Worm (Caenorhabditis elegans) whole organism, late embryonic: Measurements from ENCODE around the gene C41H7.2.

Experiments used
- C08G9.2 ChIP-seq: sonication (generic microtip); optimal IDR thresholded peaks from 2 replicates; lab custom pipeline; 2016; ENCODE audit warnings: mild to moderate bottlenecking, missing genetic modification characterization, moderate library complexity, missing compliant biosample characterization
- F13H6.1 ChIP-seq: sonication (generic microtip); optimal IDR thresholded peaks from 2 replicates; lab custom pipeline; 2016; ENCODE audit warnings: missing genetic modification characterization, missing compliant biosample characterization
- K02D7.2 ChIP-seq: sonication (generic microtip); optimal IDR thresholded peaks from 2 replicates; lab custom pipeline; 2017; ENCODE audit warnings: mild to moderate bottlenecking, missing genetic modification characterization, missing compliant biosample characterization
- T23F11.4 ChIP-seq: fragments of 200-800 bp; sonication (Bioruptor generic); optimal IDR thresholded peaks from 2 replicates; lab custom pipeline; 2018; ENCODE audit warnings: mild to moderate bottlenecking, missing genetic modification characterization, missing compliant biosample characterization
- Y22D7AL.16 ChIP-seq: sonication (generic microtip); optimal IDR thresholded peaks from 2 replicates; lab custom pipeline; 2016; ENCODE audit warnings: missing genetic modification characterization, missing compliant biosample characterization
- ahr-1 ChIP-seq: sonication (generic microtip); optimal IDR thresholded peaks from 2 replicates; lab custom pipeline; 2016; ENCODE audit warnings: missing genetic modification characterization, missing compliant biosample characterization
- ceh-14 ChIP-seq: sonication (generic microtip); optimal IDR thresholded peaks from 2 replicates; lab custom pipeline; 2016; ENCODE audit warnings: missing genotype, missing genetic modification characterization, missing compliant biosample characterization
- ceh-18 ChIP-seq: sonication (generic microtip); optimal IDR thresholded peaks from 2 replicates; lab custom pipeline; 2016; ENCODE audit warnings: missing genetic modification characterization, missing compliant biosample characterization
- ceh-19 ChIP-seq: fragments of 200-800 bp; sonication (Bioruptor generic); optimal IDR thresholded peaks from 2 replicates; lab custom pipeline; 2018; ENCODE audit warnings: mild to moderate bottlenecking, missing genetic modification characterization, missing compliant biosample characterization
- ceh-2 ChIP-seq: sonication (generic microtip); optimal IDR thresholded peaks from 2 replicates; lab custom pipeline; 2016; ENCODE audit warnings: missing genotype, missing genetic modification characterization, missing compliant biosample characterization
- ceh-22 ChIP-seq: sonication (generic microtip); optimal IDR thresholded peaks from 2 replicates; lab custom pipeline; 2017; ENCODE audit warnings: missing biosample characterization, missing genetic modification characterization
- ceh-24 ChIP-seq: sonication (generic microtip); optimal IDR thresholded peaks from 2 replicates; lab custom pipeline; 2016; ENCODE audit warnings: mild to moderate bottlenecking, missing genetic modification characterization, missing compliant biosample characterization
- ceh-30 ChIP-seq: fragments of 150-350 bp; optimal IDR thresholded peaks from 2 replicates; lab custom pipeline; 2014; ENCODE audit warnings: missing biosample characterization, missing genetic modification characterization
- ceh-31 ChIP-seq: sonication (generic microtip); optimal IDR thresholded peaks from 2 replicates; lab custom pipeline; 2016; ENCODE audit warnings: missing genetic modification characterization, missing compliant biosample characterization
- ceh-45 ChIP-seq: fragments of 200-800 bp; sonication (Bioruptor generic); IDR thresholded peaks from 2 replicates; pipeline ENCODE4 v1.3.6; 2022; ENCODE audit warnings: missing genetic modification reagents, missing genetic modification characterization, missing compliant biosample characterization
- dmd-4 ChIP-seq: sonication (generic microtip); optimal IDR thresholded peaks from 2 replicates; lab custom pipeline; 2016; ENCODE audit warnings: borderline replicate concordance, missing genetic modification characterization, missing compliant biosample characterization
- elt-2 ChIP-seq: sonication (generic microtip); optimal IDR thresholded peaks from 2 replicates; lab custom pipeline; 2016; ENCODE audit warnings: missing genetic modification reagents, missing genetic modification characterization, missing compliant biosample characterization
- elt-4 ChIP-seq: sonication (generic microtip); optimal IDR thresholded peaks from 2 replicates; lab custom pipeline; 2016; ENCODE audit warnings: missing genetic modification characterization, missing compliant biosample characterization
- ets-4 ChIP-seq: sonication (generic microtip); optimal IDR thresholded peaks from 2 replicates; lab custom pipeline; 2016; ENCODE audit warnings: missing genetic modification characterization, missing compliant biosample characterization
- eyg-1 ChIP-seq: sonication (generic microtip); optimal IDR thresholded peaks from 2 replicates; lab custom pipeline; 2016; ENCODE audit warnings: missing genotype, missing genetic modification characterization, missing compliant biosample characterization
- fax-1 ChIP-seq: sonication (generic microtip); optimal IDR thresholded peaks from 2 replicates; lab custom pipeline; 2016; ENCODE audit warnings: missing genotype, missing genetic modification characterization, missing compliant biosample characterization
- fkh-10 ChIP-seq: fragments of 150-350 bp; optimal IDR thresholded peaks from 2 replicates; lab custom pipeline; 2014; ENCODE audit warnings: missing biosample characterization, missing genetic modification reagents, missing genetic modification characterization
- hlh-15 ChIP-seq: sonication (generic microtip); optimal IDR thresholded peaks from 2 replicates; lab custom pipeline; 2016; ENCODE audit warnings: missing genetic modification characterization, missing compliant biosample characterization
- madf-2 ChIP-seq: sonication (generic microtip); optimal IDR thresholded peaks from 2 replicates; lab custom pipeline; 2017; ENCODE audit warnings: missing genetic modification characterization, missing compliant biosample characterization
- nfya-1 ChIP-seq: sonication (generic microtip); optimal IDR thresholded peaks from 2 replicates; lab custom pipeline; 2017; ENCODE audit warnings: missing genetic modification characterization, mild to moderate bottlenecking, missing compliant biosample characterization, antibody characterized with exemption, moderate library complexity
- odd-2 ChIP-seq: sonication (generic microtip); optimal IDR thresholded peaks from 2 replicates; lab custom pipeline; 2017; ENCODE audit warnings: antibody characterized with exemption, mild to moderate bottlenecking, missing genetic modification characterization, missing compliant biosample characterization
- pag-3 ChIP-seq: sonication (generic microtip); optimal IDR thresholded peaks from 2 replicates; lab custom pipeline; 2016; ENCODE audit warnings: missing compliant biosample characterization, missing genetic modification characterization, borderline replicate concordance
- pat-9 ChIP-seq: fragments of 200-800 bp; sonication (Bioruptor generic); optimal IDR thresholded peaks from 2 replicates; lab custom pipeline; 2018; ENCODE audit warnings: mild to moderate bottlenecking, missing genetic modification characterization, moderate library complexity, missing compliant biosample characterization
- pax-1 ChIP-seq: fragments of 150-350 bp; optimal IDR thresholded peaks from 2 replicates; lab custom pipeline; 2014; ENCODE audit warnings: missing biosample characterization, missing genetic modification characterization
- pqm-1 ChIP-seq: sonication (generic microtip); optimal IDR thresholded peaks from 2 replicates; lab custom pipeline; 2016; ENCODE audit warnings: missing genetic modification characterization, missing compliant biosample characterization
- rnt-1 ChIP-seq: sonication (generic microtip); optimal IDR thresholded peaks from 2 replicates; lab custom pipeline; 2016; ENCODE audit warnings: missing genetic modification characterization, missing compliant biosample characterization
- sdc-2 ChIP-seq: sonication (generic microtip); optimal IDR thresholded peaks from 2 replicates; lab custom pipeline; 2016; ENCODE audit warnings: missing genotype, missing genetic modification characterization, missing compliant biosample characterization
- sox-2 ChIP-seq: fragments of 200-800 bp; sonication (Bioruptor generic); IDR thresholded peaks from 2 replicates; pipeline ENCODE4 v1.3.6; 2022; ENCODE audit warnings: missing genetic modification reagents, missing genetic modification characterization, missing compliant biosample characterization
- sox-4 ChIP-seq: sonication (generic microtip); optimal IDR thresholded peaks from 2 replicates; lab custom pipeline; 2017; ENCODE audit warnings: mild to moderate bottlenecking, missing genetic modification characterization, inconsistent platforms, missing compliant biosample characterization
- tbx-2 ChIP-seq: sonication (generic microtip); optimal IDR thresholded peaks from 2 replicates; lab custom pipeline; 2016; ENCODE audit warnings: missing genetic modification characterization, missing compliant biosample characterization
- tbx-7 ChIP-seq: sonication (generic microtip); optimal IDR thresholded peaks from 2 replicates; lab custom pipeline; 2016; ENCODE audit warnings: missing genotype, missing genetic modification characterization, missing compliant biosample characterization
- ttx-3 ChIP-seq: sonication (generic microtip); optimal IDR thresholded peaks from 2 replicates; lab custom pipeline; 2016; ENCODE audit warnings: missing genetic modification reagents, missing genetic modification characterization, missing compliant biosample characterization
- unc-3 ChIP-seq, 2 experiments: fragments of 200-800 bp in 1 of 2; sonication (Bioruptor generic) in 1 of 2; sonication (generic microtip) in 1 of 2; conservative IDR thresholded peaks in 1 of 2; optimal IDR thresholded peaks in 1 of 2; 2 replicates each; pipeline versions ENCODE4 v1.3.6 to Lab custom; 2016 to 2022; ENCODE audit warnings: missing compliant biosample characterization in 2 of 2, missing genetic modification characterization in 2 of 2, missing genetic modification reagents in 1 of 2
- unc-42 ChIP-seq: sonication (generic microtip); optimal IDR thresholded peaks from 2 replicates; lab custom pipeline; 2016; ENCODE audit warnings: missing genotype, missing genetic modification characterization, missing compliant biosample characterization
- unc-55 ChIP-seq: sonication (generic microtip); optimal IDR thresholded peaks from 2 replicates; lab custom pipeline; 2017; ENCODE audit warnings: missing biosample characterization, missing genetic modification reagents, missing genetic modification characterization
- unc-86 ChIP-seq: sonication (generic microtip); optimal IDR thresholded peaks from 2 replicates; lab custom pipeline; 2016; ENCODE audit warnings: missing genetic modification characterization, missing compliant biosample characterization
- zip-5 ChIP-seq: sonication (generic microtip); optimal IDR thresholded peaks from 2 replicates; lab custom pipeline; 2016; ENCODE audit warnings: missing genetic modification characterization, missing compliant biosample characterization

Gene C41H7.2

DNA sequence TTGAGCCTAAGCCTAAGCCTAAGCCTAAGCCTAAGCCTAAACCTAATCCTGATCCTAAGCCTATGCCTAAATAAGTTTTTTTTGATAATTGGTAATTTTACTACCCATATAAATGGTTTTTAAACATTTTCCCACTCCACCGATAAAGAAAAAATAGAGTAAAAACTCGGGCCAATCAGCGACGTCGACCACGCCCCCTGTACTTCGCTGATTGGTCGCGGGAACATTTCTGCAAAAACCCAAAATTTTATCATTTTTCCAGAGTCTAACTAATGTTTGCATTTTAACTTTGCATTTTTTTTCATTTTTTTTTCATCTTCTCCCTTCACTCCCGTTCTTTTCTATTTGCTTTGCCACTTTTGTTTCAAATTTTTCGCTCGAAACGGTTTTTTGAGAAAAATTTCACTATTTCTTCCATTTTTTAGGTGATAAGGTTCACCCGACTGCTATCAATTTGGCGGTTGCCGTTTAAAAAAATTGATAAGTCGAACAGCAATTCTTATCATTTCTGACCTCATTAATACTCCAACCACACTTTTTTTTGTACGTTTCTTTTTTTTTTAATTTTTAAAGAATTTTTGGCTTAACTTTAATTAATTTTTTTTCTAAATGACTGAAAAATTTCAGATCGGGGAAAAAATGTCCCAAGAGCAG lies at the start of gene C41H7.2:
Gene C41H7.2, plus strand, starts transcription at position 622 of the 654 bp plus-strand sequence.
- peak; percentile 86 for TF ChIP-seq nfya-1 (tag; lab: Kevin White, UChicago)
- no peak for TF ChIP-seq rnt-1 (tag; lab: Kevin White, UChicago)
- TF ChIP-seq elt-2 (tag; lab: Kevin White, UChicago), result peak; percentile 90

DNA sequence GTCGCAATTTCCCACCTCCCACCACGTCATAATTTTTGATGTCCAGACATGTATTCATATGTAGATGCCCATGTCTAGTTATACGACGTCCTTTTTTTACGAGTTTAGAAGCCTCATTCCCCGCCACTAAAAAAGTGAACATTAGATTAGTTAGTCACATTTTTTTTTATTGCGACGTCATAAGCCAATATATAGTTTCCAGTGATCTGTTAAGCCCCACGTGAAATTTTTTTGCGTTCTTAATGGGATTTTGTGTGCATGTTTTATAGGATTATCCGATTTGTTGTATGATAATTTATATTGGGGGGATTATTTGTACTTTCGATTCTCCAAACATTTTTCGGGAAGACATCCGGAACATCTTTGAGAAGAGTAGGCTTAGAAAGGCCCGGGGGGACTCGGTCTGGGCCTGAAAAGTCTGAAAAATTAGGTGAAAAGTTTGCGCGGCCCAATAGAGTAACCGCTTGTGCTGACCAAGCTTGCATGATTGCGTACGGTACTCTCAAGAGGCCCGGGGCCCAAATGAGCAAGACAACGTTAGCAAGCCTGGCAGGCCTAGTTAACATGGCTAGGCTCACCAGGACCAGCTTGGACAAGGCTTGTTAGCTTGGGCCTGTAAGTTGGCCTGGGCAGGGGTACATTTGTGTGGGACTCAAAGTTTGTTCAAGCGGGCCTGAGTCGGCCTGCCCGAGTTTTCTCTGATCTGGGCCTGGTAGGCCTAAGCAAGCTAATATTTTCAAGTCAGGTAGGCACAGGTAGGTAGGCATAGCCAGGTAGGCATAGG lies 49.2 kb upstream of the C41H7.2 start:
- no peak for TF ChIP-seq eyg-1
- no peak for TF ChIP-seq C08G9.2 (tag; lab: Kevin White, UChicago)
- no peak for TF ChIP-seq pax-1
- TF ChIP-seq ttx-3, result no peak
- TF ChIP-seq madf-2 (tag; lab: Kevin White, UChicago), result no peak
- no peak for TF ChIP-seq ets-4
- no peak for TF ChIP-seq sdc-2 (tag; lab: Kevin White, UChicago)
- no peak for TF ChIP-seq ceh-14 (tag; lab: Kevin White, UChicago)
- TF ChIP-seq fax-1, result no peak
- TF ChIP-seq odd-2 (tag; lab: Kevin White, UChicago), result no peak
- no peak for TF ChIP-seq fkh-10 (GFP tag; lab: Kevin White, UChicago)
- no peak for TF ChIP-seq unc-86 (tag; lab: Kevin White, UChicago)
- no peak for TF ChIP-seq ceh-45 (GFP tag; lab: Robert Waterston, UW)
- TF ChIP-seq ceh-31 (tag; lab: Kevin White, UChicago), result no peak
- TF ChIP-seq sox-2, result no peak

DNA sequence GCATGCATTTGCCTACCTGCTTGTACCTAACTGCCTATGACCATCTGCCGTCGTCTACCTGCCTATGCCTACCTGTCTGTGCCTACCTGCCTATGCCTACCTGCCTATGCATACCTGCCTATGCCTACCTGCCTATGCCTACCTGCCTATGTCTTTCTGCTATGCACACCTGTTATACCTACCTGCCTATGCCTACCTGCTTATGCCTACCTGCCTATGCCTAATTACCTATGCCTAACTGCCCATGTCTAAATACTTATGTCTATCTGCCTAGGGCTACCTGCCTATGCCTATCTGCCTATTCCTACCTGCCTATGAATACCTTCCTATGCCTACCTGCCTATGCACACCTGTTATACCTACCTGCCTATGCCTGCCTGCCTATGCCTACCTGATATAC lies 48.3 kb upstream of the C41H7.2 start:
- TF ChIP-seq unc-55 (no peak), madf-2 (tag; lab: Kevin White, UChicago) (no peak), unc-42 (tag; lab: Kevin White, UChicago) (peak; percentile 1), Y22D7AL.16 (tag; lab: Kevin White, UChicago) (no peak), ceh-2 (tag; lab: Kevin White, UChicago) (no peak), pax-1 (no peak), hlh-15 (no peak), sox-4 (no peak)

DNA sequence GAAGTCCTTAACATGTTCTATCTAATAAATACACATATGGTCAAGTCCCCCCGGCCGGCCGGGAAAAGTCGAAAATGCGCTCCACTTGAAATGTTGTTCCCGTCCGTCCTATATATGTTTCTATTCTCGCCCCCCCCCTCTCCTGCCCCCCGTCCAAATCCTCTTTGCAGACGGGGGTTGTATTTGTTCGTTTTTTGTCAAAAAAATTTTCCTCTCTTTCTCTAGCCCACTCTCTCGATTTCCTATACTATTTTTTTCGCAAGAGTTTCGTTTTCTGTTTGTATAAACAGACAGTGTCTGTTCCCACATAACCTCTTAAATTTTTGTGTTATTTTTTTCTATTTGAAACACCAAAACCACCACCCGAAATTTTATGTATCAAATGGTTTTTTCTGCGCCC lies 47.6 kb upstream of the C41H7.2 start:
- no peak for TF ChIP-seq ahr-1
- no peak for TF ChIP-seq pqm-1 (tag; lab: Kevin White, UChicago)
- no peak for TF ChIP-seq ceh-22 (tag; lab: Kevin White, UChicago)
- no peak for TF ChIP-seq elt-4
- no peak for TF ChIP-seq elt-2 (tag; lab: Kevin White, UChicago)
- no peak for TF ChIP-seq tbx-7
- TF ChIP-seq ceh-19 (GFP tag; lab: Kevin White, UChicago), result no peak
- no peak for TF ChIP-seq zip-5 (tag; lab: Kevin White, UChicago)
- no peak for TF ChIP-seq ceh-30 (tag; lab: Kevin White, UChicago)
- no peak for TF ChIP-seq ceh-31 (tag; lab: Kevin White, UChicago)
- no peak for TF ChIP-seq tbx-2

DNA sequence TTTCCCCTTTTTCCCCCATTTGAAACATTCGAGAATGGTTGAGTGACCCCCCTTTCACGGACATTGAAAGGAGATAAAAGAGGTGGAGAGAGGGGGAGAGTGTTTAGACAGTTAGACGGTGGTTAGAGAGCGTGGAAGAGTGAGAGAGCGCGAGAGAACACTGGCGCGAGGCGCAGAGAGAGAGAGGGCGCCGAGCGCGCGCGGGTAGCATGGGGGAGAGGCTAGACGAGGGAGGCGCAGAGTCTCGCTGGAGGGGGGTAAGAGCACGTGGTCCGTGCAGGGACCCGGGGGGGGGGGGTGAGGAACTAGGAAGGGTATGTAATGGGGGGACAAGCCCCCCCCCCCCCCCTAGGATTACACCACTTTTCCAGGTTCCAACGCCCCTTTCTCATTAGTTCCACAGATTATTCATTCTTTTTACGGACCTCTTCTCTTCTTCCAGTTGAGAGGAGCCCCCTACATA lies 40.6 kb upstream of the C41H7.2 start:
- TF ChIP-seq unc-3 (GFP tag; conservative IDR thresholded peaks at IDR 0.05; lab: Robert Waterston, UW) (0 out of 2 replicates have a peak, but pooled peaks have one; percentile 4), unc-3 (tag; optimal IDR thresholded peaks at IDR 0.05; lab: Kevin White, UChicago) (no peak), elt-2 (tag; lab: Kevin White, UChicago) (no peak), pag-3 (tag; lab: Kevin White, UChicago) (no peak), F13H6.1 (tag; lab: Kevin White, UChicago) (peak; percentile 39), unc-55 (peak; percentile 65), dmd-4 (tag; lab: Kevin White, UChicago) (no peak), Y22D7AL.16 (tag; lab: Kevin White, UChicago) (no peak), ceh-24 (no peak), madf-2 (tag; lab: Kevin White, UChicago) (no peak), ceh-31 (tag; lab: Kevin White, UChicago) (peak; percentile 79), ceh-30 (tag; lab: Kevin White, UChicago) (no peak), rnt-1 (tag; lab: Kevin White, UChicago) (no peak), ceh-19 (GFP tag; lab: Kevin White, UChicago) (peak; percentile 12), pat-9 (peak; percentile 42), ttx-3 (peak; percentile 38), T23F11.4 (GFP tag; lab: Kevin White, UChicago) (peak; percentile 44), K02D7.2 (tag; lab: Kevin White, UChicago) (no peak), sox-4 (peak; percentile 42), ceh-18 (peak; percentile 23)
